Worm (Caenorhabditis elegans): ENCODE measurements around the gene str-136.

str-136 gene

DNA sequence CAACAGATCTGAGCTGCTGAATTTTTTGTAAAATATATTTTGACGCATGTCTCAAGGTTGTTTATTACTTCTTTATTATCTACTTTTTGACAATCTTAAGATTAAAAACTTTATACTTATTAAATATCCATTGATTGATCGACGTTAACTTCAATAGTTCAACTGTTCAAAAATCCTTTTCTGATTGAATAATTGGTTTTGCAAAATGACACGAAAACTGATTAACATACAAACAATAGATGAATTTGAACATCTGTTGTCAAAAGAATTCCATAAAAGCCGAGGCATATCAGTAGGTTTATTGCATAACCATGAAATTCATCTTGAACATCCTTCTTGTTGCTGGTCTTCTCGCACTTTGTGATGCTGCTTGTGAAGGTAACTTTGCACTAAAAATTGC is 32.5 kb upstream of the str-136 start, which contains the start of gene W02D7.12:
Gene W02D7.12, plus strand, starts transcription at position 301 of the 400 bp plus-strand sequence.
- no peak for TF ChIP-seq nhr-237 (tag; optimal IDR thresholded peaks at IDR 0.05)
- no peak for TF ChIP-seq nhr-21 (tag; optimal IDR thresholded peaks at IDR 0.05)
- TF ChIP-seq ztf-11 (tag; optimal IDR thresholded peaks at IDR 0.05), result no peak
- no peak for TF ChIP-seq peb-1 (tag; optimal IDR thresholded peaks at IDR 0.05)
- TF ChIP-seq ZK546.5 (tag; optimal IDR thresholded peaks at IDR 0.05), result no peak
- no peak for TF ChIP-seq F13H6.1 (tag; optimal IDR thresholded peaks at IDR 0.05)

DNA sequence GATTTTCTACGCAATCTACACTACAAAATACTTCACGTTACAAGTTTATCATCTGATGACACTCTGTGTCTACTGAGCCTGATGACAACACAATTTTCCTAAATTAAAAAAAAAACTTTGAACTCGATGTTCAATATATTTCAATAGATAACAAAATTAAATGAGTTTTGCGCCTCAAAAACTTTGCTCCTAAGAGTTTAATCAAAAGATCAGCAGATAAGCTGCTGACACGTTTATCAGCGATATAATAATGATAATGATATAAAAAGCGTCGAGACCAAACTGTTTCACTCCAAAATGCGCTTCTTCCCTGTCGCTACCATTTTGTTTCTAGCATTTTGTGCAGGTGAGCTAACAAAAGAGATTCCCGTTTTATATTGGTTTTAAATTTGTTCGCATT is 29.0 kb upstream of the str-136 start, which contains the start of gene clec-218:
Gene clec-218, plus strand, starts transcription at position 262 of the 400 bp plus-strand sequence.
- TF ChIP-seq elt-1 (tag; optimal IDR thresholded peaks at IDR 0.05) (no peak), fos-1 (tag; optimal IDR thresholded peaks at IDR 0.05) (peak; percentile 19), mbf-1 (tag; optimal IDR thresholded peaks at IDR 0.05) (no peak), nhr-77 (tag; optimal IDR thresholded peaks at IDR 0.05) (no peak), peb-1 (tag; optimal IDR thresholded peaks at IDR 0.05) (no peak), unc-55 (GFP tag; optimal IDR thresholded peaks at IDR 0.05) (no peak), unc-62 (GFP tag; optimal IDR thresholded peaks at IDR 0.05) (no peak), lin-39 (tag; optimal IDR thresholded peaks at IDR 0.05) (no peak), mdl-1 (tag; optimal IDR thresholded peaks at IDR 0.05) (no peak), elt-3 (tag; optimal IDR thresholded peaks at IDR 0.05) (no peak), skn-1 (tag; optimal IDR thresholded peaks at IDR 0.05) (no peak), ceh-16 (tag; optimal IDR thresholded peaks at IDR 0.05) (no peak), nhr-25 (tag; optimal IDR thresholded peaks at IDR 0.05) (no peak), nhr-129 (tag; optimal IDR thresholded peaks at IDR 0.05) (no peak), sma-9 (GFP tag; optimal IDR thresholded peaks at IDR 0.05) (peak; percentile 68), sma-9 (tag; optimal IDR thresholded peaks at IDR 0.05) (no peak), egl-27 (tag; optimal IDR thresholded peaks at IDR 0.05) (no peak)

DNA sequence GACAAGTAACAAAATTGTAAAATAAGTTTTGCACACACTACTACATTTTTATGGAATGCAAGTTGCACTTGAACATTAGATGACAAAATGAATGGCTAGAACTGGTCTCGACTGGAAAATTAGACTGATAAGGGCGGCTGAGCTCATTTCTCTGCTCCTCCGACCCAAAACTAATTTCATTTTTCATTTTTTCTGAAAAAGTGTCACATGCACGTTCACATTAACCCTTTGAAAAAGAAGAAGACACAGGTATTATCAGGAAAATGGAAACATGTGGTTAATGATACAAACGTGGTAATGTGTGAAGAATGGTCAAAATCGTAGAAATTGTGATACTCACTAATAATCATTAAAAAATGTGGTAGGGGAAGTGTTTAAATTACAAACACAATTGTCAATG is 28.3 kb upstream of the str-136 start:
- TF ChIP-seq fos-1 (tag; optimal IDR thresholded peaks at IDR 0.05) (peak; percentile 60), ztf-11 (tag; optimal IDR thresholded peaks at IDR 0.05) (no peak), crh-2 (tag; optimal IDR thresholded peaks at IDR 0.05) (peak; percentile 37)

DNA sequence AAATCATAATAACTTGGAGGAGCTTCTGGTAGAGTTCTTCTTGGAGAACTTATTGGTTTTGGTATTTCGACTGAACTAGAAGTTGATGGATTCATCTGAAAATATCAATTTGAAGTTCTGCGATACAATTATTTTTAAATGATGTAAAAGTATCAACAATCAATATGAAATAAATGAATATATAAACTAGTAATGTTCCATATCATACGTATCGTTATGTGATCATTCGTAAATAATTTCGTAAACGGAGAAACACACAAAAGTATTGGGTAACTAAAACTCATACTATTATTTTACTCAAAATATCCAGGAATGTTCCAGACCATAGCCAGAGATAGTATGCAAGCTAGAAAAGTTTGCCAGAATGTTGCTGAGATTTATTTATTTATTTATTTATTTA is 27.6 kb upstream of the str-136 start, which contains the start of gene W02D7.8:
Gene W02D7.8, minus strand, starts transcription at position 101 of the 400 bp plus-strand sequence.
- TF ChIP-seq ceh-82 (tag; optimal IDR thresholded peaks at IDR 0.05), result no peak
- no peak for TF ChIP-seq unc-62 (GFP tag; optimal IDR thresholded peaks at IDR 0.05)
- TF ChIP-seq elt-3 (tag; optimal IDR thresholded peaks at IDR 0.05), result no peak
- no peak for TF ChIP-seq mbf-1 (tag; optimal IDR thresholded peaks at IDR 0.05)
- TF ChIP-seq ztf-4 (tag; optimal IDR thresholded peaks at IDR 0.05), result no peak
- TF ChIP-seq nhr-11 (tag; optimal IDR thresholded peaks at IDR 0.05), result no peak
- TF ChIP-seq unc-39 (tag; optimal IDR thresholded peaks at IDR 0.05), result no peak
- TF ChIP-seq unc-55 (GFP tag; optimal IDR thresholded peaks at IDR 0.05), result no peak
- TF ChIP-seq egl-27 (tag; optimal IDR thresholded peaks at IDR 0.05), result no peak
- no peak for TF ChIP-seq aly-2 (tag; optimal IDR thresholded peaks at IDR 0.05)

DNA sequence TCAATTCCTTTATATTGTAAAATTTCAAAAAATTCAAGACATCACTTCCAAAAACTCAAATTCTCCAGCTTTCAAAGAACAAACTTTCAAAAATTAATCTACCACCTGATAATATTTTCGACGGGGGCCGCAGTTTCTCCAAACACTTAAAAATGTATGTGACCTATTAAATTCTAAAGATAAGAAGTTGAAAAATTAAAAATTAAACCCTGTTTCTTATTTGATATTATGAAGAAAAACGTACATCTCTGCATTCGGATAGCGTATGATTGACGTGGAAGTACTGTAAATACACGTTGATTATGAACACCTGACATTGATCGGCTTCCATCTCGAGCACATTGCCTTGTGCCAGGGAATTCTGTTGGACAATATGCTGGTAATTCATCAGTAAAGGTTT is 27.2 kb upstream of the str-136 start:
- no peak for TF ChIP-seq nhr-12 (tag; optimal IDR thresholded peaks at IDR 0.05)
- no peak for TF ChIP-seq unc-55 (GFP tag; optimal IDR thresholded peaks at IDR 0.05)
- TF ChIP-seq nhr-25 (tag; optimal IDR thresholded peaks at IDR 0.05), result no peak
- no peak for TF ChIP-seq blmp-1 (tag; optimal IDR thresholded peaks at IDR 0.05; ENCODE audit: insufficient read depth)
- no peak for TF ChIP-seq zag-1 (tag; optimal IDR thresholded peaks at IDR 0.05)
- TF ChIP-seq sma-9 (GFP tag; optimal IDR thresholded peaks at IDR 0.05), result no peak
- no peak for TF ChIP-seq sma-9 (tag; optimal IDR thresholded peaks at IDR 0.05)
- TF ChIP-seq mab-5 (tag; optimal IDR thresholded peaks at IDR 0.05), result no peak
- TF ChIP-seq nhr-237 (tag; optimal IDR thresholded peaks at IDR 0.05), result no peak
- no peak for TF ChIP-seq ztf-11 (tag; optimal IDR thresholded peaks at IDR 0.05)
- TF ChIP-seq fos-1 (tag; optimal IDR thresholded peaks at IDR 0.05), result no peak
- TF ChIP-seq unc-39 (tag; optimal IDR thresholded peaks at IDR 0.05), result no peak
- peak; percentile 16 for TF ChIP-seq crh-2 (tag; optimal IDR thresholded peaks at IDR 0.05)
- TF ChIP-seq F13H6.1 (tag; optimal IDR thresholded peaks at IDR 0.05), result no peak
- TF ChIP-seq Y55F3AM.14 (GFP tag; optimal IDR thresholded peaks at IDR 0.05), result no peak
- no peak for TF ChIP-seq unc-62 (GFP tag; optimal IDR thresholded peaks at IDR 0.05)
- TF ChIP-seq gmeb-1 (tag; optimal IDR thresholded peaks at IDR 0.05), result peak; percentile 27
- no peak for TF ChIP-seq elt-1 (tag; optimal IDR thresholded peaks at IDR 0.05)

All from whole organism, L2 larva.